Worm (Caenorhabditis elegans): ENCODE results near the gene ocr-2.

- no peak for TF ChIP-seq dpl-1 (GFP tag; optimal IDR thresholded peaks at IDR 0.05)
- no peak for TF ChIP-seq hrde-1 (tag; optimal IDR thresholded peaks at IDR 0.05; ENCODE audit: borderline replicate concordance)
- TF ChIP-seq nfyb-1 (GFP tag; IDR thresholded peaks at IDR 0.05), result no peak
- TF ChIP-seq efl-1 (GFP tag; optimal IDR thresholded peaks at IDR 0.05), result no peak
- no peak for TF ChIP-seq hsf-1 (GFP tag; IDR thresholded peaks at IDR 0.05)
- no peak for TF ChIP-seq bed-1 (GFP tag; IDR thresholded peaks at IDR 0.05)
- TF ChIP-seq lsl-1 (GFP tag; optimal IDR thresholded peaks at IDR 0.05), result no peak
- TF ChIP-seq ztf-26 (tag; optimal IDR thresholded peaks at IDR 0.05), result no peak
- no peak for TF ChIP-seq lin-26 (GFP tag; IDR thresholded peaks at IDR 0.05)
- no peak for TF ChIP-seq aptf-3 (GFP tag; IDR thresholded peaks at IDR 0.05)
- no peak for TF ChIP-seq ceh-79 (tag; optimal IDR thresholded peaks at IDR 0.05)
- no peak for TF ChIP-seq repo-1 (tag; optimal IDR thresholded peaks at IDR 0.05)
- no peak for TF ChIP-seq unc-62 (GFP tag; optimal IDR thresholded peaks at IDR 0.05)
Observed at ce11 chrIV:8170264-8170663, 49.6 kb downstream of the ocr-2 start.

Data from whole organism, young adult.